Comparison of ENCODE assay signal across 1 fruit fly cellular context in genomic region chr3R:23757912-23758607, dm6.
TF ChIP-seq lines count a peak whose summit lies in the region.

Gene PTPMT1 (plus strand): TSS chr3R:23758339.
Gene Hrd3 (minus strand): TSS chr3R:23758557.

TF ChIP-seq in whole organism, embryonic, 481 proteins besides CTCF, POLR2A, EP300 and RAD21 (continued from another document and continues in another):
- peak; percentile 99 for TF ChIP-seq dmrt99B (tag; optimal IDR thresholded peaks at IDR 0.05; lab: Kevin White, UChicago)
- TF ChIP-seq Hmx (GFP tag; optimal IDR thresholded peaks at IDR 0.05; lab: Kevin White, UChicago), result peak; percentile 97
- peak; percentile 91 for TF ChIP-seq sima (GFP tag; optimal IDR thresholded peaks at IDR 0.05; lab: Kevin White, UChicago)
- peak; percentile 99 for TF ChIP-seq az2 (GFP tag; optimal IDR thresholded peaks at IDR 0.05; lab: Kevin White, UChicago)
- TF ChIP-seq Rfx (GFP tag; IDR thresholded peaks at IDR 0.05; lab: Robert Waterston, UW), result peak; percentile 97
- no peak for TF ChIP-seq tna (GFP tag; IDR thresholded peaks at IDR 0.05; lab: Robert Waterston, UW; ENCODE audit: partially characterized antibody)
- peak; percentile 97 for TF ChIP-seq B-H2 (GFP tag; optimal IDR thresholded peaks at IDR 0.05; lab: Kevin White, UChicago)
- TF ChIP-seq Trl (optimal IDR thresholded peaks at IDR 0.05; lab: Kevin White, UChicago), result no peak
- TF ChIP-seq Trl (GFP tag; optimal IDR thresholded peaks at IDR 0.05; lab: Kevin White, UChicago), result peak; percentile 97
- peak; percentile 98 for TF ChIP-seq CG1529 (GFP tag; optimal IDR thresholded peaks at IDR 0.05; lab: Kevin White, UChicago)
- TF ChIP-seq CG18011 (GFP tag; optimal IDR thresholded peaks at IDR 0.05; lab: Kevin White, UChicago), result peak; percentile 92
- TF ChIP-seq Fer1 (GFP tag; optimal IDR thresholded peaks at IDR 0.05; lab: Kevin White, UChicago), result peak; percentile 98
- TF ChIP-seq ssp (GFP tag; IDR thresholded peaks at IDR 0.05; lab: Robert Waterston, UW), result peak; percentile 90
- TF ChIP-seq ems (GFP tag; optimal IDR thresholded peaks at IDR 0.05; lab: Kevin White, UChicago), result peak; percentile 98
- TF ChIP-seq ato (GFP tag; IDR thresholded peaks at IDR 0.05; lab: Robert Waterston, UW; ENCODE audit: partially characterized antibody), result no peak
- peak; percentile 98 for TF ChIP-seq Dek (tag; optimal IDR thresholded peaks at IDR 0.05; lab: Kevin White, UChicago)
- peak; percentile 83 for TF ChIP-seq ERR (GFP tag; optimal IDR thresholded peaks at IDR 0.05; lab: Kevin White, UChicago)
- peak; percentile 73 to 75 for TF ChIP-seq tll (GFP tag; optimal IDR thresholded peaks at IDR 0.05; lab: Kevin White, UChicago)
- peak; percentile 91 for TF ChIP-seq Optix (GFP tag; IDR thresholded peaks at IDR 0.05; lab: Robert Waterston, UW)
- peak; percentile 99 for TF ChIP-seq Max (GFP tag; optimal IDR thresholded peaks at IDR 0.05; lab: Kevin White, UChicago)
- peak in 1 of 2 experiments; percentile 95 for TF ChIP-seq Hr78 (GFP tag; optimal IDR thresholded peaks at IDR 0.05; lab: Kevin White, UChicago)
- peak; percentile 70 for TF ChIP-seq CG14965 (GFP tag; optimal IDR thresholded peaks at IDR 0.05; lab: Kevin White, UChicago; ENCODE audit: borderline replicate concordance)
- peak; percentile 76 to 85 for TF ChIP-seq insv (GFP tag; optimal IDR thresholded peaks at IDR 0.05; lab: Kevin White, UChicago)
- peak; percentile 93 for TF ChIP-seq Bdp1 (GFP tag; optimal IDR thresholded peaks at IDR 0.05; lab: Kevin White, UChicago)
- TF ChIP-seq CG10147 (GFP tag; optimal IDR thresholded peaks at IDR 0.05; lab: Kevin White, UChicago), result peak; percentile 98
- TF ChIP-seq vnd (GFP tag; IDR thresholded peaks at IDR 0.05; lab: Robert Waterston, UW; ENCODE audit: partially characterized antibody), result no peak
- no peak for TF ChIP-seq h (optimal IDR thresholded peaks at IDR 0.05; lab: Kevin White, UChicago)
- 0 out of 2 replicates have a peak, but pooled peaks have one; percentile 26 for TF ChIP-seq Scr (GFP tag; IDR thresholded peaks at IDR 0.05; lab: Robert Waterston, UW; ENCODE audit: partially characterized antibody)
- TF ChIP-seq bbx (GFP tag; IDR thresholded peaks at IDR 0.05; lab: Robert Waterston, UW; ENCODE audit: partially characterized antibody), result peak; percentile 48; the same call in 1 of the 2 replicates
- peak; percentile 64 for TF ChIP-seq BEAF-32 (GFP tag; optimal IDR thresholded peaks at IDR 0.05; lab: Kevin White, UChicago)
- peak; percentile 97 for TF ChIP-seq CG2202 (tag; optimal IDR thresholded peaks at IDR 0.05; lab: Kevin White, UChicago)
- peak; percentile 93 for TF ChIP-seq CG14667 (GFP tag; IDR thresholded peaks at IDR 0.05; lab: Robert Waterston, UW)
- peak; percentile 95 for TF ChIP-seq Vsx1 (GFP tag; optimal IDR thresholded peaks at IDR 0.05; lab: Kevin White, UChicago)
- TF ChIP-seq MTF-1 (GFP tag; optimal IDR thresholded peaks at IDR 0.05; lab: Kevin White, UChicago; ENCODE audit: borderline replicate concordance), result peak; percentile 86
- TF ChIP-seq CG10431 (GFP tag; optimal IDR thresholded peaks at IDR 0.05; lab: Kevin White, UChicago), result peak; percentile 93
- TF ChIP-seq sim (GFP tag; IDR thresholded peaks at IDR 0.05; lab: Robert Waterston, UW), result peak; percentile 89
- TF ChIP-seq CG3838 (GFP tag; optimal IDR thresholded peaks at IDR 0.05; lab: Kevin White, UChicago), result peak; percentile 97
- TF ChIP-seq amos (GFP tag; IDR thresholded peaks at IDR 0.05; lab: Robert Waterston, UW; ENCODE audit: partially characterized antibody), result peak; percentile 27; the same call in 1 of the 2 replicates
- no peak for TF ChIP-seq cg (GFP tag; optimal IDR thresholded peaks at IDR 0.05; lab: Kevin White, UChicago)
- peak; percentile 100 for TF ChIP-seq CG9727 (GFP tag; optimal IDR thresholded peaks at IDR 0.05; lab: Kevin White, UChicago)
- TF ChIP-seq psq (GFP tag; optimal IDR thresholded peaks at IDR 0.05; lab: Kevin White, UChicago), result peak; percentile 96
- TF ChIP-seq knrl (GFP tag; IDR thresholded peaks at IDR 0.05; lab: Robert Waterston, UW; ENCODE audit: partially characterized antibody), result peak; percentile 41; the same call in 2 of the 3 replicates
- peak; percentile 86 for TF ChIP-seq CG3163 (GFP tag; optimal IDR thresholded peaks at IDR 0.05; lab: Kevin White, UChicago)
- TF ChIP-seq jumu (GFP tag; optimal IDR thresholded peaks at IDR 0.05; lab: Kevin White, UChicago), result peak; percentile 97
- TF ChIP-seq jing (GFP tag; optimal IDR thresholded peaks at IDR 0.05; lab: Kevin White, UChicago), result peak; percentile 93
- peak; percentile 79 for TF ChIP-seq CG1603 (tag; optimal IDR thresholded peaks at IDR 0.05; lab: Kevin White, UChicago)
- peak; percentile 84 for TF ChIP-seq CG1024 (GFP tag; IDR thresholded peaks at IDR 0.05; lab: Robert Waterston, UW)
- TF ChIP-seq pum (GFP tag; optimal IDR thresholded peaks at IDR 0.05; lab: Kevin White, UChicago), result peak; percentile 98
- TF ChIP-seq CG6791 (GFP tag; IDR thresholded peaks at IDR 0.05; lab: Robert Waterston, UW; ENCODE audit: partially characterized antibody), result no peak
- peak; percentile 89 for TF ChIP-seq Nf-YB (GFP tag; optimal IDR thresholded peaks at IDR 0.05; lab: Kevin White, UChicago)
- peak; percentile 93 for TF ChIP-seq HLH3B (GFP tag; IDR thresholded peaks at IDR 0.05; lab: Robert Waterston, UW)
- peak; percentile 98 for TF ChIP-seq CG10979 (tag; optimal IDR thresholded peaks at IDR 0.05; lab: Kevin White, UChicago)
- TF ChIP-seq peb (GFP tag; IDR thresholded peaks at IDR 0.05; lab: Robert Waterston, UW), result peak; percentile 93
- peak; percentile 95 for TF ChIP-seq ac (GFP tag; optimal IDR thresholded peaks at IDR 0.05; lab: Kevin White, UChicago)
- peak; percentile 93 for TF ChIP-seq CG11085 (GFP tag; IDR thresholded peaks at IDR 0.05; lab: Robert Waterston, UW)
- no peak for TF ChIP-seq CG14860 (GFP tag; IDR thresholded peaks at IDR 0.05; lab: Robert Waterston, UW; ENCODE audit: partially characterized antibody)
- TF ChIP-seq bcd (GFP tag; optimal IDR thresholded peaks at IDR 0.05; lab: Kevin White, UChicago), result peak; percentile 99
- no peak for TF ChIP-seq sna (GFP tag; IDR thresholded peaks at IDR 0.05; lab: Robert Waterston, UW; ENCODE audit: partially characterized antibody)
- peak; percentile 27 to 77 for TF ChIP-seq crp (GFP tag; optimal IDR thresholded peaks at IDR 0.05; lab: Kevin White, UChicago)
- peak; percentile 98 for TF ChIP-seq CG4617 (GFP tag; optimal IDR thresholded peaks at IDR 0.05; lab: Kevin White, UChicago; ENCODE audit: borderline replicate concordance)
- peak; percentile 99 for TF ChIP-seq CG15011 (GFP tag; optimal IDR thresholded peaks at IDR 0.05; lab: Kevin White, UChicago)
- peak; percentile 81 for TF ChIP-seq CG3995 (GFP tag; optimal IDR thresholded peaks at IDR 0.05; lab: Kevin White, UChicago)
- TF ChIP-seq chm (GFP tag; IDR thresholded peaks at IDR 0.05; lab: Robert Waterston, UW), result peak; percentile 91
- peak; percentile 93 for TF ChIP-seq CG8765 (GFP tag; IDR thresholded peaks at IDR 0.05; lab: Robert Waterston, UW)
- peak; percentile 96 for TF ChIP-seq Hand (GFP tag; optimal IDR thresholded peaks at IDR 0.05; lab: Kevin White, UChicago)
- peak; percentile 98 for TF ChIP-seq CG10267 (tag; optimal IDR thresholded peaks at IDR 0.05; lab: Kevin White, UChicago)
- TF ChIP-seq Bgb (GFP tag; IDR thresholded peaks at IDR 0.05; lab: Robert Waterston, UW; ENCODE audit: partially characterized antibody), result no peak
- peak; percentile 83 for TF ChIP-seq CG17802 (tag; optimal IDR thresholded peaks at IDR 0.05; lab: Kevin White, UChicago)
- peak; percentile 99 for TF ChIP-seq CG10209 (GFP tag; optimal IDR thresholded peaks at IDR 0.05; lab: Kevin White, UChicago)
- peak; percentile 96 for TF ChIP-seq sob (GFP tag; IDR thresholded peaks at IDR 0.05; lab: Robert Waterston, UW)
- peak; percentile 55 for TF ChIP-seq CG9797 (GFP tag; optimal IDR thresholded peaks at IDR 0.05; lab: Kevin White, UChicago)
- peak; percentile 96 for TF ChIP-seq CG3065 (GFP tag; optimal IDR thresholded peaks at IDR 0.05; lab: Kevin White, UChicago)
- peak; percentile 93 for TF ChIP-seq disco-r (GFP tag; optimal IDR thresholded peaks at IDR 0.05; lab: Kevin White, UChicago)
- peak; percentile 98 for TF ChIP-seq sug (tag; optimal IDR thresholded peaks at IDR 0.05; lab: Kevin White, UChicago)
- peak; percentile 96 for TF ChIP-seq croc (GFP tag; conservative IDR thresholded peaks at IDR 0.05; lab: Robert Waterston, UW)
- peak; percentile 92 for TF ChIP-seq Jarid2 (GFP tag; optimal IDR thresholded peaks at IDR 0.05; lab: Kevin White, UChicago)
- peak; percentile 98 for TF ChIP-seq row (GFP tag; IDR thresholded peaks at IDR 0.05; lab: Robert Waterston, UW)
- TF ChIP-seq abd-A (tag; optimal IDR thresholded peaks at IDR 0.05; lab: Kevin White, UChicago), result no peak
- peak; percentile 99 for TF ChIP-seq CG18599 (GFP tag; optimal IDR thresholded peaks at IDR 0.05; lab: Kevin White, UChicago)
- TF ChIP-seq CG15696 (tag; optimal IDR thresholded peaks at IDR 0.05; lab: Kevin White, UChicago), result peak; percentile 98
- peak; percentile 99 for TF ChIP-seq Med (GFP tag; lab: Kevin White, UChicago)
- TF ChIP-seq CG31441 (GFP tag; IDR thresholded peaks at IDR 0.05; lab: Robert Waterston, UW), result peak; percentile 99
- peak; percentile 95 for TF ChIP-seq gcm2 (GFP tag; optimal IDR thresholded peaks at IDR 0.05; lab: Kevin White, UChicago)
- peak; percentile 98 for TF ChIP-seq CG1647 (GFP tag; optimal IDR thresholded peaks at IDR 0.05; lab: Kevin White, UChicago)
- TF ChIP-seq ATbp (GFP tag; optimal IDR thresholded peaks at IDR 0.05; lab: Kevin White, UChicago), result peak; percentile 96
- TF ChIP-seq mirr (GFP tag; optimal IDR thresholded peaks at IDR 0.05; lab: Kevin White, UChicago), result peak; percentile 91
- TF ChIP-seq Mad (GFP tag; optimal IDR thresholded peaks at IDR 0.05; lab: Kevin White, UChicago), result peak; percentile 98
- no peak for TF ChIP-seq CG7745 (tag; optimal IDR thresholded peaks at IDR 0.05; lab: Kevin White, UChicago)
- TF ChIP-seq crol (GFP tag; IDR thresholded peaks at IDR 0.05; lab: Robert Waterston, UW), result peak; percentile 63; the same call in 1 of the 2 replicates
- TF ChIP-seq Hr51 (GFP tag; optimal IDR thresholded peaks at IDR 0.05; lab: Kevin White, UChicago), result peak; percentile 98 to 99
- peak; percentile 98 for TF ChIP-seq CG9817 (tag; optimal IDR thresholded peaks at IDR 0.05; lab: Kevin White, UChicago)
- TF ChIP-seq btn (GFP tag; optimal IDR thresholded peaks at IDR 0.05; lab: Kevin White, UChicago), result peak; percentile 91
- peak; percentile 99 for TF ChIP-seq CG7556 (GFP tag; optimal IDR thresholded peaks at IDR 0.05; lab: Kevin White, UChicago)
- TF ChIP-seq cad (GFP tag; optimal IDR thresholded peaks at IDR 0.05; lab: Kevin White, UChicago), result no peak
- peak; percentile 95 for TF ChIP-seq so (GFP tag; IDR thresholded peaks at IDR 0.05; lab: Robert Waterston, UW)
- TF ChIP-seq Aef1 (GFP tag; IDR thresholded peaks at IDR 0.05; lab: Robert Waterston, UW), result peak; percentile 95
- TF ChIP-seq pfk (GFP tag; optimal IDR thresholded peaks at IDR 0.05; lab: Kevin White, UChicago), result peak; percentile 64
- peak; percentile 99 for TF ChIP-seq lilli (GFP tag; optimal IDR thresholded peaks at IDR 0.05; lab: Kevin White, UChicago)
- TF ChIP-seq Spps (tag; optimal IDR thresholded peaks at IDR 0.05; lab: Kevin White, UChicago), result peak; percentile 96
- peak; percentile 93 for TF ChIP-seq CG14050 (GFP tag; IDR thresholded peaks at IDR 0.05; lab: Robert Waterston, UW)
- peak; percentile 96 for TF ChIP-seq CG9609 (GFP tag; optimal IDR thresholded peaks at IDR 0.05; lab: Kevin White, UChicago)
- TF ChIP-seq CG8290 (GFP tag; optimal IDR thresholded peaks at IDR 0.05; lab: Kevin White, UChicago), result peak; percentile 95
- peak; percentile 85 to 96 for TF ChIP-seq CG8290 (tag; optimal IDR thresholded peaks at IDR 0.05; lab: Kevin White, UChicago)
- peak; percentile 98 to 99 for TF ChIP-seq dpn (GFP tag; optimal IDR thresholded peaks at IDR 0.05; lab: Kevin White, UChicago)
- TF ChIP-seq CG3281 (GFP tag; optimal IDR thresholded peaks at IDR 0.05; lab: Kevin White, UChicago), result peak; percentile 99
- TF ChIP-seq CG1832 (GFP tag; optimal IDR thresholded peaks at IDR 0.05; lab: Kevin White, UChicago), result no peak
- TF ChIP-seq prd (optimal IDR thresholded peaks at IDR 0.05; lab: Kevin White, UChicago), result no peak
- peak; percentile 98 for TF ChIP-seq prd (GFP tag; IDR thresholded peaks at IDR 0.05; lab: Robert Waterston, UW)
- TF ChIP-seq CG30403 (GFP tag; optimal IDR thresholded peaks at IDR 0.05; lab: Kevin White, UChicago), result peak; percentile 100
- peak; percentile 97 to 98 for TF ChIP-seq chif (GFP tag; optimal IDR thresholded peaks at IDR 0.05; lab: Kevin White, UChicago)
- peak; percentile 100 for TF ChIP-seq CG13775 (GFP tag; optimal IDR thresholded peaks at IDR 0.05; lab: Kevin White, UChicago)
- TF ChIP-seq dmrt11E (tag; optimal IDR thresholded peaks at IDR 0.05; lab: Kevin White, UChicago), result peak; percentile 99
- peak; percentile 84 for TF ChIP-seq fd64A (GFP tag; optimal IDR thresholded peaks at IDR 0.05; lab: Kevin White, UChicago)
- peak; percentile 88 for TF ChIP-seq Myb (GFP tag; optimal IDR thresholded peaks at IDR 0.05; lab: Kevin White, UChicago)
- TF ChIP-seq CG9215 (GFP tag; IDR thresholded peaks at IDR 0.05; lab: Robert Waterston, UW), result peak; percentile 98
- TF ChIP-seq CG17385 (GFP tag; optimal IDR thresholded peaks at IDR 0.05; lab: Kevin White, UChicago), result peak; percentile 97
- peak; percentile 99 for TF ChIP-seq Hr3 (GFP tag; optimal IDR thresholded peaks at IDR 0.05; lab: Kevin White, UChicago)
- TF ChIP-seq slbo (GFP tag; IDR thresholded peaks at IDR 0.05; lab: Robert Waterston, UW), result peak; percentile 98
- TF ChIP-seq CG2889 (GFP tag; IDR thresholded peaks at IDR 0.05; lab: Robert Waterston, UW), result peak; percentile 91
- TF ChIP-seq pho (GFP tag; optimal IDR thresholded peaks at IDR 0.05; lab: Kevin White, UChicago), result peak; percentile 98
- TF ChIP-seq CG13296 (GFP tag; optimal IDR thresholded peaks at IDR 0.05; lab: Kevin White, UChicago), result peak; percentile 99
- TF ChIP-seq Camta (GFP tag; optimal IDR thresholded peaks at IDR 0.05; lab: Kevin White, UChicago), result peak; percentile 97
- TF ChIP-seq Lhr (GFP tag; optimal IDR thresholded peaks at IDR 0.05; lab: Kevin White, UChicago), result peak; percentile 96
- peak; percentile 100 for TF ChIP-seq CG17361 (GFP tag; IDR thresholded peaks at IDR 0.05; lab: Robert Waterston, UW)
- peak; percentile 96; the same call in 1 of the 2 replicates for TF ChIP-seq ranshi (GFP tag; IDR thresholded peaks at IDR 0.05; lab: Robert Waterston, UW)
- peak; percentile 97 for TF ChIP-seq CG2875 (GFP tag; optimal IDR thresholded peaks at IDR 0.05; lab: Kevin White, UChicago)
- TF ChIP-seq schlank (tag; optimal IDR thresholded peaks at IDR 0.05; lab: Kevin White, UChicago), result peak; percentile 93
- TF ChIP-seq slou (GFP tag; optimal IDR thresholded peaks at IDR 0.05; lab: Kevin White, UChicago), result peak; percentile 98
